Worm (Caenorhabditis elegans) whole organism, L4 larva: ENCODE results near the gene henn-1.
A peak's percentile ranks its signal among the peaks of the same experiment; 100 is the strongest.

Experiments used
- F26F4.8 ChIP-seq: fragments of 200-800 bp; sonication (Bioruptor generic); conservative IDR thresholded peaks from 2 replicates; pipeline ENCODE4 v1.3.6; 2022; ENCODE audit warnings: missing genetic modification characterization, missing compliant biosample characterization
- F37D6.2 ChIP-seq: sonication (generic microtip); optimal IDR thresholded peaks from 2 replicates; lab custom pipeline; 2016; ENCODE audit warnings: mild to moderate bottlenecking, missing genetic modification characterization, missing compliant biosample characterization
- T20F7.1 ChIP-seq: fragments of 200-800 bp; sonication (Bioruptor generic); optimal IDR thresholded peaks from 2 replicates; lab custom pipeline; 2018; ENCODE audit warnings: mild to moderate bottlenecking, missing genetic modification characterization, missing compliant biosample characterization
- Y105C5A.15 ChIP-seq: fragments of 200-800 bp; sonication (Bioruptor generic); IDR thresholded peaks from 2 replicates; pipeline ENCODE4 v1.3.6; 2022; ENCODE audit warnings: missing genetic modification characterization, missing compliant biosample characterization
- Y48G9A.11 ChIP-seq: fragments of 200-800 bp; sonication (Bioruptor generic); IDR thresholded peaks from 2 replicates; pipeline ENCODE4 v1.3.6; 2022; ENCODE audit warnings: missing genetic modification reagents, missing genetic modification characterization, missing compliant biosample characterization
- Y75B8A.6 ChIP-seq: fragments of 200-800 bp; sonication (Bioruptor generic); IDR thresholded peaks from 2 replicates; pipeline ENCODE4 v1.3.6; 2022; ENCODE audit warnings: missing genetic modification reagents, missing genetic modification characterization, missing compliant biosample characterization
- ZK546.5 ChIP-seq, 2 experiments: sonication (generic microtip); optimal IDR thresholded peaks; 2 replicates each; lab custom pipeline; 2017; ENCODE audit warnings: missing biosample characterization in 2 of 2, missing genetic modification characterization in 2 of 2
- ceh-44 ChIP-seq: fragments of 200-800 bp; sonication (Bioruptor generic); IDR thresholded peaks from 2 replicates; pipeline ENCODE4 v1.3.6; 2022; ENCODE audit warnings: missing genetic modification reagents, missing genetic modification characterization, missing compliant biosample characterization
- ceh-62 ChIP-seq: sonication (generic microtip); optimal IDR thresholded peaks from 2 replicates; lab custom pipeline; 2017; ENCODE audit warnings: missing biosample characterization, missing genetic modification characterization
- ceh-82 ChIP-seq: sonication (generic microtip); optimal IDR thresholded peaks from 2 replicates; lab custom pipeline; 2017; ENCODE audit warnings: missing biosample characterization, missing genetic modification characterization
- ces-1 ChIP-seq: fragments of 150-350 bp; sonication (generic microtip); optimal IDR thresholded peaks from 4 replicates; lab custom pipeline; 2014; ENCODE audit warnings: missing biosample characterization, missing genetic modification reagents, missing genetic modification characterization
- daf-16 ChIP-seq, 3 experiments: sonication (generic microtip); optimal IDR thresholded peaks; 2 replicates each; lab custom pipeline; 2016 to 2017; ENCODE audit warnings: missing genetic modification characterization in 3 of 3, missing genetic modification reagents in 3 of 3, mild to moderate bottlenecking in 2 of 3, missing compliant biosample characterization in 2 of 3, missing biosample characterization in 1 of 3, moderate library complexity in 1 of 3
- dmd-6 ChIP-seq: fragments of 200-800 bp; sonication (Bioruptor generic); IDR thresholded peaks from 2 replicates; pipeline ENCODE4 v1.3.6; 2022; ENCODE audit warnings: missing genetic modification reagents, missing genetic modification characterization, missing compliant biosample characterization
- dmd-8 ChIP-seq: fragments of 200-800 bp; sonication (Bioruptor generic); IDR thresholded peaks from 2 replicates; pipeline ENCODE4 v1.3.6; 2022; ENCODE audit warnings: missing genetic modification characterization, missing compliant biosample characterization
- dmd-9 ChIP-seq: fragments of 200-800 bp; sonication (Bioruptor generic); IDR thresholded peaks from 2 replicates; pipeline ENCODE4 v1.3.6; 2022; ENCODE audit warnings: missing genetic modification reagents, missing genetic modification characterization, missing compliant biosample characterization
- duxl-1 ChIP-seq: sonication (generic microtip); optimal IDR thresholded peaks from 2 replicates; lab custom pipeline; 2016; ENCODE audit warnings: mild to moderate bottlenecking, missing genetic modification characterization, moderate library complexity, missing compliant biosample characterization; ENCODE audit not compliant: poor library complexity
- fkh-10 ChIP-seq: fragments of 150-350 bp; optimal IDR thresholded peaks from 2 replicates; lab custom pipeline; 2014; ENCODE audit warnings: missing biosample characterization, missing genetic modification reagents, missing genetic modification characterization
- hlh-11 ChIP-seq: fragments of 200-800 bp; sonication (Bioruptor generic); optimal IDR thresholded peaks from 2 replicates; lab custom pipeline; 2018; ENCODE audit warnings: mild to moderate bottlenecking, missing genetic modification characterization, missing compliant biosample characterization
- hmg-1.1 ChIP-seq: fragments of 200-800 bp; sonication (Bioruptor generic); IDR thresholded peaks from 2 replicates; pipeline ENCODE4 v1.3.6; 2022; ENCODE audit warnings: missing genetic modification reagents, missing genetic modification characterization, missing compliant biosample characterization
- jun-1 ChIP-seq: fragments of 150-350 bp; optimal IDR thresholded peaks from 2 replicates; lab custom pipeline; 2014; ENCODE audit warnings: missing biosample characterization, missing genetic modification reagents, missing genetic modification characterization
- lim-7 ChIP-seq: fragments of 200-800 bp; sonication (Bioruptor generic); IDR thresholded peaks from 2 replicates; pipeline ENCODE4 v1.3.6; 2022; ENCODE audit warnings: missing genetic modification characterization, missing compliant biosample characterization
- lin-13 ChIP-seq: fragments of 150-350 bp; optimal IDR thresholded peaks from 2 replicates; lab custom pipeline; 2014; ENCODE audit warnings: missing biosample characterization, missing genetic modification reagents, missing genetic modification characterization
- mes-2 ChIP-seq: sonication (generic microtip); optimal IDR thresholded peaks from 2 replicates; lab custom pipeline; 2016; ENCODE audit warnings: missing genotype, mild to moderate bottlenecking, missing genetic modification characterization, missing compliant biosample characterization; ENCODE audit not compliant: poor library complexity, severe bottlenecking
- nhr-6 ChIP-seq: fragments of 150-350 bp; optimal IDR thresholded peaks from 2 replicates; lab custom pipeline; 2014; ENCODE audit warnings: missing biosample characterization, missing genetic modification characterization
- pha-4 ChIP-seq, 2 experiments: fragments of 150-350 bp in 1 of 2; fragments of 200-800 bp in 1 of 2; sonication (Bioruptor generic) in 1 of 2; IDR thresholded peaks in 1 of 2; optimal IDR thresholded peaks in 1 of 2; 2 replicates each; pipeline versions ENCODE4 v1.3.6 to Lab custom; 2014 to 2022; ENCODE audit warnings: missing genetic modification characterization in 2 of 2, missing genetic modification reagents in 2 of 2, missing biosample characterization in 1 of 2, missing compliant biosample characterization in 1 of 2
- php-3 ChIP-seq: fragments of 200-800 bp; sonication (Bioruptor generic); IDR thresholded peaks from 2 replicates; pipeline ENCODE4 v1.3.6; 2022; ENCODE audit warnings: missing genetic modification reagents, missing genetic modification characterization, missing compliant biosample characterization
- set-16 ChIP-seq: fragments of 200-800 bp; sonication (Bioruptor generic); IDR thresholded peaks from 2 replicates; pipeline ENCODE4 v1.3.6; 2022; ENCODE audit warnings: missing genetic modification reagents, missing genetic modification characterization, missing compliant biosample characterization
- skn-1 ChIP-seq: fragments of 150-350 bp; optimal IDR thresholded peaks from 2 replicates; lab custom pipeline; 2014; ENCODE audit warnings: missing biosample characterization, missing genetic modification characterization
- snpc-4 ChIP-seq: fragments of 150-350 bp; optimal IDR thresholded peaks from 2 replicates; lab custom pipeline; 2014; ENCODE audit warnings: missing biosample characterization, missing genetic modification characterization
- spr-1 ChIP-seq: sonication (generic microtip); optimal IDR thresholded peaks from 2 replicates; lab custom pipeline; 2016; ENCODE audit warnings: mild to moderate bottlenecking, missing genetic modification characterization, missing compliant biosample characterization
- spr-3 ChIP-seq: fragments of 200-800 bp; sonication (Bioruptor generic); optimal IDR thresholded peaks from 2 replicates; lab custom pipeline; 2018; ENCODE audit warnings: mild to moderate bottlenecking, missing genetic modification characterization, missing compliant biosample characterization
- tag-97 ChIP-seq: fragments of 200-800 bp; sonication (Bioruptor generic); IDR thresholded peaks from 2 replicates; pipeline ENCODE4 v1.3.6; 2022; ENCODE audit warnings: missing genetic modification characterization, missing compliant biosample characterization
- unc-39 ChIP-seq: sonication (generic microtip); optimal IDR thresholded peaks from 2 replicates; lab custom pipeline; 2017; ENCODE audit warnings: missing biosample characterization, missing genetic modification characterization
- ztf-11 ChIP-seq: fragments of 150-350 bp; optimal IDR thresholded peaks from 2 replicates; lab custom pipeline; 2014; ENCODE audit warnings: missing biosample characterization, missing genetic modification characterization

henn-1 gene

ce11 chrIII:8268296-8268695, 35.8 kb downstream of the henn-1 start, which contains the start of the genes F09G8.7 and crn-7 (continued):
- TF ChIP-seq lim-7, result no peak
- no peak for TF ChIP-seq unc-39 (tag; lab: Kevin White, UChicago)
- TF ChIP-seq Y48G9A.11 (GFP tag; lab: Robert Waterston, UW), result no peak
- TF ChIP-seq mes-2 (tag; lab: Kevin White, UChicago), result peak; percentile 67
- no peak for TF ChIP-seq ceh-82 (tag; lab: Kevin White, UChicago)
- TF ChIP-seq fkh-10, result no peak
- TF ChIP-seq duxl-1 (tag; lab: Kevin White, UChicago), result no peak
- no peak for TF ChIP-seq hmg-1.1 (GFP tag; lab: Robert Waterston, UW)
- TF ChIP-seq lin-13, result no peak
- TF ChIP-seq dmd-6 (GFP tag; lab: Robert Waterston, UW), result no peak
- TF ChIP-seq daf-16 (GFP tag; optimal IDR thresholded peaks at IDR 0.05; lab: Kevin White, UChicago), result no peak
- peak; percentile 15 for TF ChIP-seq daf-16 (tag; optimal IDR thresholded peaks at IDR 0.05; lab: Kevin White, UChicago)
- TF ChIP-seq Y105C5A.15 (GFP tag; lab: Robert Waterston, UW), result no peak
- no peak for TF ChIP-seq ceh-62 (tag; lab: Kevin White, UChicago)
- TF ChIP-seq hlh-11 (tag; lab: Kevin White, UChicago), result peak; percentile 38
- no peak for TF ChIP-seq jun-1 (tag; lab: Kevin White, UChicago)
- no peak for TF ChIP-seq pha-4 (GFP tag; IDR thresholded peaks at IDR 0.05; lab: Robert Waterston, UW)
- peak; percentile 45 for TF ChIP-seq pha-4 (tag; optimal IDR thresholded peaks at IDR 0.05; lab: Kevin White, UChicago)
- TF ChIP-seq T20F7.1 (GFP tag; lab: Kevin White, UChicago), result no peak
- TF ChIP-seq skn-1 (tag; lab: Kevin White, UChicago), result no peak
- TF ChIP-seq, all 104 proteins: peak for 10

- no peak for TF ChIP-seq hmg-1.1 (GFP tag; lab: Robert Waterston, UW)
- no peak for TF ChIP-seq snpc-4
- TF ChIP-seq ceh-44 (GFP tag; lab: Robert Waterston, UW), result no peak
- no peak for TF ChIP-seq set-16
- TF ChIP-seq Y75B8A.6 (GFP tag; lab: Robert Waterston, UW), result no peak
- TF ChIP-seq spr-3 (GFP tag; lab: Kevin White, UChicago), result no peak
- TF ChIP-seq ztf-11 (tag; lab: Kevin White, UChicago), result no peak
- TF ChIP-seq F26F4.8 (GFP tag; lab: Robert Waterston, UW), result no peak
- TF ChIP-seq php-3, result no peak
- no peak for TF ChIP-seq F37D6.2 (tag; lab: Kevin White, UChicago)
Observed at ce11 chrIII:8271676-8272225, 39.3 kb downstream of the henn-1 start, which contains the start of the genes mps-4 and F09G8.10. Gene mps-4, minus strand, starts transcription at chrIII:8271776. Gene F09G8.10, minus strand, starts transcription at chrIII:8272175.

ce11 chrIII:8275871-8276270, 43.4 kb downstream of the henn-1 start, which contains the start of gene clec-160:
Gene clec-160, minus strand, starts transcription at chrIII:8275971.
- no peak for TF ChIP-seq spr-1
- no peak for TF ChIP-seq F26F4.8 (GFP tag; lab: Robert Waterston, UW)
- TF ChIP-seq dmd-8, result no peak
- TF ChIP-seq tag-97 (GFP tag; lab: Robert Waterston, UW), result no peak
- no peak for TF ChIP-seq ces-1
- no peak for TF ChIP-seq spr-3 (GFP tag; lab: Kevin White, UChicago)
- TF ChIP-seq dmd-6 (GFP tag; lab: Robert Waterston, UW), result no peak
- no peak for TF ChIP-seq nhr-6 (tag; lab: Kevin White, UChicago)
- no peak for TF ChIP-seq dmd-9 (GFP tag; lab: Robert Waterston, UW)
- TF ChIP-seq ZK546.5 (tag; optimal IDR thresholded peaks at IDR 0.05; lab: Kevin White, UChicago), result no peak

- TF ChIP-seq skn-1 (tag; lab: Kevin White, UChicago), result no peak
Observed at ce11 chrIII:8278801-8279200, 46.4 kb downstream of the henn-1 start, which contains the start of gene mig-10. Gene mig-10, plus strand, starts transcription at chrIII:8279101.
